Worm (Caenorhabditis elegans) whole organism, L4 larva: ENCODE results near the gene rpb-11.

Source experiments
- D1046.2 ChIP-seq: fragments of 200-800 bp; sonication (Bioruptor generic); IDR thresholded peaks from 2 replicates; pipeline ENCODE4 v1.3.6; 2022; ENCODE audit warnings: missing genetic modification characterization, missing compliant biosample characterization
- F26F4.8 ChIP-seq: fragments of 200-800 bp; sonication (Bioruptor generic); conservative IDR thresholded peaks from 2 replicates; pipeline ENCODE4 v1.3.6; 2022; ENCODE audit warnings: missing genetic modification characterization, missing compliant biosample characterization
- T20F7.1 ChIP-seq: fragments of 200-800 bp; sonication (Bioruptor generic); optimal IDR thresholded peaks from 2 replicates; lab custom pipeline; 2018; ENCODE audit warnings: mild to moderate bottlenecking, missing genetic modification characterization, missing compliant biosample characterization
- T26A8.4 ChIP-seq: fragments of 200-800 bp; sonication (Bioruptor generic); IDR thresholded peaks from 2 replicates; pipeline ENCODE4 v1.3.6; 2022; ENCODE audit warnings: missing genetic modification characterization, missing compliant biosample characterization
- aly-2 ChIP-seq: sonication (generic microtip); optimal IDR thresholded peaks from 2 replicates; lab custom pipeline; 2018; ENCODE audit warnings: missing biosample characterization, missing genetic modification characterization
- ceh-20 ChIP-seq: fragments of 200-800 bp; sonication (Bioruptor generic); IDR thresholded peaks from 2 replicates; pipeline ENCODE4 v1.3.6; 2022; ENCODE audit warnings: missing genetic modification reagents, missing genetic modification characterization, missing compliant biosample characterization
- ceh-28 ChIP-seq: fragments of 150-350 bp; optimal IDR thresholded peaks from 2 replicates; lab custom pipeline; 2014; ENCODE audit warnings: missing biosample characterization, missing genetic modification reagents, missing genetic modification characterization
- ceh-32 ChIP-seq: sonication (generic microtip); optimal IDR thresholded peaks from 2 replicates; lab custom pipeline; 2016; ENCODE audit warnings: mild to moderate bottlenecking, missing genetic modification characterization, missing compliant biosample characterization; ENCODE audit not compliant: poor library complexity
- ceh-62 ChIP-seq: sonication (generic microtip); optimal IDR thresholded peaks from 2 replicates; lab custom pipeline; 2017; ENCODE audit warnings: missing biosample characterization, missing genetic modification characterization
- ces-1 ChIP-seq: fragments of 150-350 bp; sonication (generic microtip); optimal IDR thresholded peaks from 4 replicates; lab custom pipeline; 2014; ENCODE audit warnings: missing biosample characterization, missing genetic modification reagents, missing genetic modification characterization
- daf-8 ChIP-seq: fragments of 200-800 bp; sonication (Bioruptor generic); IDR thresholded peaks from 2 replicates; pipeline ENCODE4 v1.3.6; 2022; ENCODE audit warnings: missing genetic modification characterization, missing compliant biosample characterization
- dmd-6 ChIP-seq: fragments of 200-800 bp; sonication (Bioruptor generic); IDR thresholded peaks from 2 replicates; pipeline ENCODE4 v1.3.6; 2022; ENCODE audit warnings: missing genetic modification reagents, missing genetic modification characterization, missing compliant biosample characterization
- dmd-9 ChIP-seq: fragments of 200-800 bp; sonication (Bioruptor generic); IDR thresholded peaks from 2 replicates; pipeline ENCODE4 v1.3.6; 2022; ENCODE audit warnings: missing genetic modification reagents, missing genetic modification characterization, missing compliant biosample characterization
- gei-8 ChIP-seq: fragments of 200-800 bp; sonication (Bioruptor generic); optimal IDR thresholded peaks from 2 replicates; lab custom pipeline; 2018; ENCODE audit warnings: mild to moderate bottlenecking, missing genetic modification characterization, missing compliant biosample characterization
- hmg-1.1 ChIP-seq: fragments of 200-800 bp; sonication (Bioruptor generic); IDR thresholded peaks from 2 replicates; pipeline ENCODE4 v1.3.6; 2022; ENCODE audit warnings: missing genetic modification reagents, missing genetic modification characterization, missing compliant biosample characterization
- jun-1 ChIP-seq: fragments of 150-350 bp; optimal IDR thresholded peaks from 2 replicates; lab custom pipeline; 2014; ENCODE audit warnings: missing biosample characterization, missing genetic modification reagents, missing genetic modification characterization
- lim-7 ChIP-seq: fragments of 200-800 bp; sonication (Bioruptor generic); IDR thresholded peaks from 2 replicates; pipeline ENCODE4 v1.3.6; 2022; ENCODE audit warnings: missing genetic modification characterization, missing compliant biosample characterization
- lin-29 ChIP-seq: fragments of 200-800 bp; sonication (Bioruptor generic); IDR thresholded peaks from 2 replicates; pipeline ENCODE4 v1.3.6; 2022; ENCODE audit warnings: missing genetic modification reagents, missing genetic modification characterization, missing compliant biosample characterization
- lin-38 ChIP-seq: fragments of 200-800 bp; sonication (Bioruptor generic); IDR thresholded peaks from 2 replicates; pipeline ENCODE4 v1.3.6; 2022; ENCODE audit warnings: missing genetic modification reagents, missing genetic modification characterization, missing compliant biosample characterization
- lsy-2 ChIP-seq, 2 experiments: fragments of 150-350 bp in 1 of 2; sonication (generic microtip) in 1 of 2; optimal IDR thresholded peaks; 2 replicates each; lab custom pipeline; 2014 to 2017; ENCODE audit warnings: missing biosample characterization in 2 of 2, missing genetic modification characterization in 2 of 2
- mdl-1 ChIP-seq, 2 experiments: fragments of 150-350 bp in 1 of 2; sonication (generic microtip) in 1 of 2; optimal IDR thresholded peaks; 2 replicates each; lab custom pipeline; 2014 to 2017; ENCODE audit warnings: missing biosample characterization in 2 of 2, missing genetic modification characterization in 2 of 2
- mxl-3 ChIP-seq: fragments of 200-800 bp; sonication (Bioruptor generic); optimal IDR thresholded peaks from 2 replicates; lab custom pipeline; 2018; ENCODE audit warnings: mild to moderate bottlenecking, missing genetic modification characterization, missing compliant biosample characterization
- nhr-10 ChIP-seq: fragments of 150-350 bp; optimal IDR thresholded peaks from 2 replicates; lab custom pipeline; 2014; ENCODE audit warnings: missing biosample characterization, missing genetic modification characterization
- nhr-102 ChIP-seq: sonication (generic microtip); optimal IDR thresholded peaks from 2 replicates; lab custom pipeline; 2016; ENCODE audit warnings: mild to moderate bottlenecking, missing genetic modification characterization, moderate library complexity, missing compliant biosample characterization
- nhr-11 ChIP-seq: fragments of 150-350 bp; optimal IDR thresholded peaks from 2 replicates; lab custom pipeline; 2014; ENCODE audit warnings: missing biosample characterization, missing genetic modification characterization
- nhr-111 ChIP-seq: fragments of 200-800 bp; sonication (Bioruptor generic); optimal IDR thresholded peaks from 2 replicates; lab custom pipeline; 2018; ENCODE audit warnings: mild to moderate bottlenecking, missing genetic modification characterization, missing compliant biosample characterization
- nhr-237 ChIP-seq: sonication (generic microtip); optimal IDR thresholded peaks from 2 replicates; lab custom pipeline; 2017; ENCODE audit warnings: missing biosample characterization, missing genetic modification characterization
- nhr-76 ChIP-seq: fragments of 150-350 bp; optimal IDR thresholded peaks from 2 replicates; lab custom pipeline; 2014; ENCODE audit warnings: missing biosample characterization, missing genetic modification characterization
- nhr-77 ChIP-seq: fragments of 150-350 bp; optimal IDR thresholded peaks from 2 replicates; lab custom pipeline; 2014; ENCODE audit warnings: missing biosample characterization, missing genetic modification characterization
- pha-4 ChIP-seq, 2 experiments: fragments of 150-350 bp in 1 of 2; fragments of 200-800 bp in 1 of 2; sonication (Bioruptor generic) in 1 of 2; IDR thresholded peaks in 1 of 2; optimal IDR thresholded peaks in 1 of 2; 2 replicates each; pipeline versions ENCODE4 v1.3.6 to Lab custom; 2014 to 2022; ENCODE audit warnings: missing genetic modification characterization in 2 of 2, missing genetic modification reagents in 2 of 2, missing biosample characterization in 1 of 2, missing compliant biosample characterization in 1 of 2
- pqm-1 ChIP-seq: sonication (generic microtip); optimal IDR thresholded peaks from 2 replicates; lab custom pipeline; 2017; ENCODE audit warnings: missing biosample characterization, missing genetic modification characterization
- saeg-2 ChIP-seq: fragments of 200-800 bp; sonication (Bioruptor generic); IDR thresholded peaks from 2 replicates; pipeline ENCODE4 v1.3.6; 2022; ENCODE audit warnings: missing genetic modification reagents, missing genetic modification characterization, missing compliant biosample characterization
- sdz-12 ChIP-seq: fragments of 200-800 bp; sonication (Bioruptor generic); optimal IDR thresholded peaks from 2 replicates; lab custom pipeline; 2018; ENCODE audit warnings: mild to moderate bottlenecking, missing genetic modification characterization, missing compliant biosample characterization
- set-16 ChIP-seq: fragments of 200-800 bp; sonication (Bioruptor generic); IDR thresholded peaks from 2 replicates; pipeline ENCODE4 v1.3.6; 2022; ENCODE audit warnings: missing genetic modification reagents, missing genetic modification characterization, missing compliant biosample characterization
- snpc-1.2 ChIP-seq: fragments of 200-800 bp; sonication (Bioruptor generic); IDR thresholded peaks from 2 replicates; pipeline ENCODE4 v1.3.6; 2022; ENCODE audit warnings: missing genetic modification reagents, missing genetic modification characterization, missing compliant biosample characterization
- snpc-4 ChIP-seq: fragments of 150-350 bp; optimal IDR thresholded peaks from 2 replicates; lab custom pipeline; 2014; ENCODE audit warnings: missing biosample characterization, missing genetic modification characterization
- spr-1 ChIP-seq: sonication (generic microtip); optimal IDR thresholded peaks from 2 replicates; lab custom pipeline; 2016; ENCODE audit warnings: mild to moderate bottlenecking, missing genetic modification characterization, missing compliant biosample characterization
- unc-130 ChIP-seq: sonication (generic microtip); optimal IDR thresholded peaks from 2 replicates; lab custom pipeline; 2016; ENCODE audit warnings: missing genetic modification reagents, missing genetic modification characterization, missing compliant biosample characterization
- zip-11 ChIP-seq: fragments of 200-800 bp; sonication (Bioruptor generic); IDR thresholded peaks from 2 replicates; pipeline ENCODE4 v1.3.6; 2022; ENCODE audit warnings: missing genetic modification characterization, missing compliant biosample characterization

Gene rpb-11

ce11 chrII:14096814-14097213 lies 36.9 kb downstream of the rpb-11 start:
- 0 out of 2 replicates have a peak, but pooled peaks have one; percentile 30 for TF ChIP-seq lim-7 (GFP tag; lab: Robert Waterston, UW)
- no peak for TF ChIP-seq aly-2
- TF ChIP-seq ceh-20 (GFP tag; lab: Robert Waterston, UW) = no peak
- TF ChIP-seq nhr-76 (tag; lab: Kevin White, UChicago) = no peak
- TF ChIP-seq pqm-1 (tag; lab: Kevin White, UChicago) = no peak
- TF ChIP-seq F26F4.8 = no peak
- TF ChIP-seq T20F7.1 (GFP tag; lab: Kevin White, UChicago) = no peak
- TF ChIP-seq nhr-77 (tag; lab: Kevin White, UChicago) = no peak
- TF ChIP-seq spr-1 (tag; lab: Kevin White, UChicago) = peak; percentile 22
- no peak for TF ChIP-seq saeg-2 (GFP tag; lab: Robert Waterston, UW)
- 0 out of 2 replicates have a peak, but pooled peaks have one; percentile 15 for TF ChIP-seq D1046.2 (GFP tag; lab: Robert Waterston, UW)
- no peak for TF ChIP-seq nhr-237
- TF ChIP-seq dmd-6 (GFP tag; lab: Robert Waterston, UW) = no peak
- no peak for TF ChIP-seq lsy-2 (tag; optimal IDR thresholded peaks at IDR 0.05; lab: Kevin White, UChicago)
- no peak for TF ChIP-seq ceh-62
- 0 out of 2 replicates have a peak, but pooled peaks have one; percentile 34 for TF ChIP-seq lin-38 (GFP tag; lab: Robert Waterston, UW)
- no peak for TF ChIP-seq dmd-9 (GFP tag; lab: Robert Waterston, UW)
- no peak for TF ChIP-seq unc-130 (GFP tag; lab: Kevin White, UChicago)
- TF ChIP-seq zip-11 = no peak
- TF ChIP-seq ceh-28 = no peak
- TF ChIP-seq snpc-1.2 (GFP tag; lab: Robert Waterston, UW) = peak; percentile 65
- TF ChIP-seq snpc-4 (tag; lab: Kevin White, UChicago) = no peak
- peak; percentile 93 for TF ChIP-seq set-16 (GFP tag; lab: Robert Waterston, UW)
- TF ChIP-seq daf-8 = no peak
- no peak for TF ChIP-seq mxl-3 (GFP tag; lab: Kevin White, UChicago)

- TF ChIP-seq D1046.2 (GFP tag; lab: Robert Waterston, UW) (no peak), T20F7.1 (GFP tag; lab: Kevin White, UChicago) (no peak), sdz-12 (GFP tag; lab: Kevin White, UChicago) (no peak), jun-1 (no peak), nhr-11 (tag; lab: Kevin White, UChicago) (no peak), ceh-20 (GFP tag; lab: Robert Waterston, UW) (no peak), set-16 (GFP tag; lab: Robert Waterston, UW) (no peak), lim-7 (GFP tag; lab: Robert Waterston, UW) (no peak), mdl-1 (tag; optimal IDR thresholded peaks at IDR 0.05; lab: Kevin White, UChicago) (no peak), nhr-77 (tag; lab: Kevin White, UChicago) (no peak), ceh-62 (no peak)
Measured at ce11 chrII:14097518-14097917, 37.6 kb downstream of the rpb-11 start, which contains the start of gene Y39G8C.2. Gene Y39G8C.2, minus strand, starts transcription at chrII:14097618.

- TF ChIP-seq lin-38 (GFP tag; lab: Robert Waterston, UW) (no peak), ces-1 (GFP tag; lab: Kevin White, UChicago) (no peak), pha-4 (GFP tag; IDR thresholded peaks at IDR 0.05; lab: Robert Waterston, UW) (no peak), pha-4 (tag; optimal IDR thresholded peaks at IDR 0.05; lab: Kevin White, UChicago) (no peak), nhr-111 (GFP tag; lab: Kevin White, UChicago) (no peak), gei-8 (no peak), nhr-102 (tag; lab: Kevin White, UChicago) (no peak), jun-1 (no peak), hmg-1.1 (GFP tag; lab: Robert Waterston, UW) (no peak), ceh-32 (no peak), nhr-10 (no peak), lin-29 (GFP tag; lab: Robert Waterston, UW) (no peak), T26A8.4 (GFP tag; lab: Robert Waterston, UW) (no peak), saeg-2 (GFP tag; lab: Robert Waterston, UW) (no peak), dmd-6 (GFP tag; lab: Robert Waterston, UW) (no peak)
Measured at ce11 chrII:14098348-14098747, 38.5 kb downstream of the rpb-11 start.
